Worm (Caenorhabditis elegans): ENCODE measurements around the gene ctsa-1.2.

ctsa-1.2 gene

ce11 chrII:11756684-11757107, 17.5 kb downstream of the ctsa-1.2 start (continued):
- no peak for TF ChIP-seq vab-15 (tag; optimal IDR thresholded peaks at IDR 0.05)

- TF ChIP-seq lir-3 (tag; optimal IDR thresholded peaks at IDR 0.05; ENCODE audit: poor library complexity) (peak; percentile 64), ztf-11 (tag; optimal IDR thresholded peaks at IDR 0.05) (peak in 1 of 2 experiments; percentile 78), mab-9 (GFP tag; IDR thresholded peaks at IDR 0.05) (peak; percentile 100), efl-1 (optimal IDR thresholded peaks at IDR 0.05) (peak; percentile 73 to 86), efl-1 (GFP tag; optimal IDR thresholded peaks at IDR 0.05 in 1 of 2) (peak; percentile 53 to 96), irx-1 (tag; optimal IDR thresholded peaks at IDR 0.05) (peak; percentile 86), xbp-1 (tag; optimal IDR thresholded peaks at IDR 0.05) (peak; percentile 84), dpl-1 (GFP tag; optimal IDR thresholded peaks at IDR 0.05) (peak; percentile 57 to 62 (median 62)), aly-2 (tag; optimal IDR thresholded peaks at IDR 0.05) (peak; percentile 39), ceh-88 (GFP tag; IDR thresholded peaks at IDR 0.05) (peak; percentile 94), nhr-90 (tag; optimal IDR thresholded peaks at IDR 0.05; ENCODE audit: poor library complexity) (peak; percentile 88), nhr-85 (tag) (peak; percentile 90), ceh-82 (tag; optimal IDR thresholded peaks at IDR 0.05) (peak; percentile 65 to 81 (median 69)), mep-1 (tag; optimal IDR thresholded peaks at IDR 0.05) (peak; percentile 62), egl-13 (tag; optimal IDR thresholded peaks at IDR 0.05) (peak; percentile 92), C16A3.4 (tag; optimal IDR thresholded peaks at IDR 0.05) (peak; percentile 16), snpc-4 (tag; optimal IDR thresholded peaks at IDR 0.05) (peak; percentile 32), ceh-8 (GFP tag; optimal IDR thresholded peaks at IDR 0.05) (peak; percentile 87), sox-4 (tag; optimal IDR thresholded peaks at IDR 0.05) (peak; percentile 84), nhr-19 (GFP tag; conservative IDR thresholded peaks at IDR 0.05) (peak; percentile 96), nhr-12 (tag; optimal IDR thresholded peaks at IDR 0.05) (peak; percentile 54), zip-4 (GFP tag; optimal IDR thresholded peaks at IDR 0.05) (peak; percentile 76), ets-5 (GFP tag; IDR thresholded peaks at IDR 0.05) (peak; percentile 98; the same call in 1 of the 2 replicates), nhr-47 (tag; optimal IDR thresholded peaks at IDR 0.05) (peak; percentile 96), ztf-4 (tag; optimal IDR thresholded peaks at IDR 0.05) (peak; percentile 77), snu-23 (GFP tag; optimal IDR thresholded peaks at IDR 0.05) (peak; percentile 92), lin-13 (GFP tag; optimal IDR thresholded peaks at IDR 0.05) (peak; percentile 87), skn-1 (tag; optimal IDR thresholded peaks at IDR 0.05) (peak; percentile 47), mef-2 (tag; optimal IDR thresholded peaks at IDR 0.05) (peak; percentile 56), fos-1 (tag; optimal IDR thresholded peaks at IDR 0.05) (peak; percentile 63), nhr-76 (tag; optimal IDR thresholded peaks at IDR 0.05) (peak; percentile 27), nhr-71 (tag; optimal IDR thresholded peaks at IDR 0.05) (peak; percentile 97), fkh-10 (GFP tag; optimal IDR thresholded peaks at IDR 0.05) (peak; percentile 61), ceh-63 (GFP tag; optimal IDR thresholded peaks at IDR 0.05) (peak; percentile 75), elt-2 (tag; optimal IDR thresholded peaks at IDR 0.05) (peak; percentile 54), grh-1 (GFP tag; IDR thresholded peaks at IDR 0.05) (peak; percentile 94), elt-3 (tag; optimal IDR thresholded peaks at IDR 0.05) (peak in 2 of 6 experiments; percentile 63 to 86), isw-1 (GFP tag; IDR thresholded peaks at IDR 0.05) (peak; percentile 94), dsc-1 (tag; optimal IDR thresholded peaks at IDR 0.05) (peak; percentile 91), lin-35 (GFP tag; optimal IDR thresholded peaks at IDR 0.05) (peak; percentile 31 to 78), lin-39 (tag; optimal IDR thresholded peaks at IDR 0.05) (peak; percentile 52), tbx-2 (tag; optimal IDR thresholded peaks at IDR 0.05) (peak; percentile 84), nhr-237 (tag; optimal IDR thresholded peaks at IDR 0.05) (peak; percentile 83), nhr-20 (tag; optimal IDR thresholded peaks at IDR 0.05) (peak; percentile 89), aha-1 (tag; optimal IDR thresholded peaks at IDR 0.05) (peak; percentile 76), jun-1 (tag; optimal IDR thresholded peaks at IDR 0.05) (peak; percentile 90), unc-98 (GFP tag; IDR thresholded peaks at IDR 0.05) (peak; percentile 99), pax-3 (tag; optimal IDR thresholded peaks at IDR 0.05) (peak; percentile 90), hlh-17 (GFP tag; optimal IDR thresholded peaks at IDR 0.05; ENCODE audit: borderline replicate concordance) (peak; percentile 91)
These were observed 20.1 kb downstream of the ctsa-1.2 start, which contains the start of the genes F44E5.4 and F44E5.5 for ce11 chrII:11759277-11759676. F44E5.4 (minus strand) TSS chrII:11759311. F44E5.5 (plus strand) TSS chrII:11759662.

Data from whole organism, L1 larva.